Worm (Caenorhabditis elegans) whole organism, midembryonic: Measurements from ENCODE around the gene srw-89.

ENCODE experiments used
- T22C8.4 ChIP-seq: fragments of 200-800 bp; sonication (Bioruptor generic); IDR thresholded peaks from 2 replicates; pipeline ENCODE4 v1.3.6; 2022; ENCODE audit warnings: missing genetic modification characterization, missing compliant biosample characterization
- cog-1 ChIP-seq: sonication (generic microtip); optimal IDR thresholded peaks from 2 replicates; lab custom pipeline; 2016; ENCODE audit warnings: missing genetic modification characterization, missing compliant biosample characterization
- flt-1 ChIP-seq: fragments of 200-800 bp; sonication (Bioruptor generic); IDR thresholded peaks from 2 replicates; pipeline ENCODE4 v1.3.6; 2022; ENCODE audit warnings: missing genetic modification characterization, missing compliant biosample characterization
- klf-2 ChIP-seq: fragments of 200-800 bp; sonication (Bioruptor generic); conservative IDR thresholded peaks from 2 replicates; pipeline ENCODE4 v1.3.6; 2022; ENCODE audit warnings: missing genetic modification reagents, missing genetic modification characterization, missing compliant biosample characterization
- med-1 ChIP-seq: sonication (generic microtip); optimal IDR thresholded peaks from 2 replicates; lab custom pipeline; 2017; ENCODE audit warnings: missing genetic modification characterization, mild to moderate bottlenecking, missing compliant biosample characterization, antibody characterized with exemption, missing genetic modification reagents; ENCODE audit not compliant: insufficient read depth
- ref-1 ChIP-seq: fragments of 200-800 bp; sonication (Bioruptor generic); conservative IDR thresholded peaks from 2 replicates; pipeline ENCODE4 v1.3.6; 2022; ENCODE audit warnings: missing genetic modification reagents, missing genetic modification characterization, missing compliant biosample characterization
- tab-1 ChIP-seq: fragments of 200-800 bp; sonication (Bioruptor generic); IDR thresholded peaks from 2 replicates; pipeline ENCODE4 v1.3.6; 2022; ENCODE audit warnings: missing genetic modification characterization, missing compliant biosample characterization
- ztf-23 ChIP-seq: fragments of 200-800 bp; sonication (Bioruptor generic); IDR thresholded peaks from 2 replicates; pipeline ENCODE4 v1.3.6; 2022; ENCODE audit warnings: missing genetic modification reagents, missing genetic modification characterization, missing compliant biosample characterization
- ztf-29 ChIP-seq: fragments of 200-800 bp; sonication (Bioruptor generic); IDR thresholded peaks from 2 replicates; pipeline ENCODE4 v1.3.6; 2022; ENCODE audit warnings: missing genetic modification reagents, missing genetic modification characterization, missing compliant biosample characterization

Gene srw-89

ce11 chrV:4047541-4047940 is 30.7 kb downstream of the srw-89 start, which contains the start of gene srh-169:
Gene srh-169, plus strand, starts transcription at chrV:4047841.
- no peak for TF ChIP-seq ztf-23
- TF ChIP-seq cog-1 (tag; lab: Kevin White, UChicago), result no peak
- no peak for TF ChIP-seq ref-1 (GFP tag; lab: Robert Waterston, UW)
- TF ChIP-seq ztf-29 (GFP tag; lab: Robert Waterston, UW), result no peak
- no peak for TF ChIP-seq klf-2 (GFP tag; lab: Robert Waterston, UW)

DNA sequence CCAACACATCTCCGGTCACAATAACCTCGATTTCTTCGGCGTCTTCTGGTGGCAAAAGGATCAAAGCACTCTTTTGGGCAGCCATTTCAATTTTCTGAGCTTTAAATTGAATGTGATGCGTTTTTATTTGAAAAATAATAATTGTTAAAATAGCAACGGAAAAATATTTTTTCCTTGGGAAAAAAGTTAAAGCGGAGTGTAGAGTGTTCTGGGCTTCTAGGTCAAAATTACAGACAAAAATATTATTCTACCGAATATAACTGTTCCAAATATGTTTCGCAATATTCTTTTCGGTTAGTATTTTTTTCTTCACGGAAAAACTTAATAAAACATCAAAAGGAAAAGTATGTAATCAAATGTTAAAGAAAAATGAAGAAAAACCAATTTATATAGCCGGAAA is 38.1 kb downstream of the srw-89 start, which contains the start of gene djr-1.2:
Gene djr-1.2 (minus strand): TSS at position 101 of the 400 bp plus-strand sequence.
- no peak for TF ChIP-seq T22C8.4 (GFP tag; lab: Robert Waterston, UW)
- TF ChIP-seq tab-1 (GFP tag; lab: Robert Waterston, UW), result no peak
- no peak for TF ChIP-seq ztf-23
- no peak for TF ChIP-seq med-1 (GFP tag; lab: Kevin White, UChicago)

- TF ChIP-seq med-1 (GFP tag; lab: Kevin White, UChicago) (no peak), T22C8.4 (GFP tag; lab: Robert Waterston, UW) (no peak), ztf-23 (no peak), ztf-29 (GFP tag; lab: Robert Waterston, UW) (no peak), tab-1 (GFP tag; lab: Robert Waterston, UW) (no peak), ref-1 (GFP tag; lab: Robert Waterston, UW) (no peak), cog-1 (tag; lab: Kevin White, UChicago) (no peak), klf-2 (GFP tag; lab: Robert Waterston, UW) (no peak), flt-1 (GFP tag; lab: Robert Waterston, UW) (no peak)
These were observed 39.3 kb downstream of the srw-89 start for ce11 chrV:4056203-4056602.

DNA sequence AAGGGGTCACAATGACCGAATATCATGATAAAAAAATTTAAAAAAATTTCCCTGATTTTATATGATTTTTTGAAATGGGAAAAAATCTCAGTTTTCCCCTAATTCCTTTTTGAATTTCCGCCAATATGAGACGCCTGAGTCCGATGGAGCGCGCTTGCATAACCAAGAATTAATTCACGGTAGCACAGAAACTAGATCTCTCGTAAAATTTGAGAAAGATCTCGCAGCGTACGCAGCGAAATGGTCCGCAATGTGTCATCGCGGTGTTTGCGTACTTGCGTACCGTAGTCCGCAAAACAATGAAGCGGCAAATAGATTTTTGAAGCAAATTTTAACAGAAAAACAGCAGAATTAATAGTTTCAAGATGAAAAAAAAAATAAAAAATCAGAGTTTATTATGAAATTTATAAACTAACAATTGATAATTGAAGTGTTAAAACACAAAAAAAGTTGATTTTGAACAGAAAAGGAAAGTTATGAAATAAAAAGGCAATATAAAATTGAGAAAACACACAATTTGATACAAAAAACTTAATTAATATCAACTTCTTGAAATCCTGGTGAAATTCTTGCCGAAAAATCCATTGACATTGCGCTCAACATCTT is 46.8 kb downstream of the srw-89 start:
- 0 out of 2 replicates have a peak, but pooled peaks have one; percentile 38 for TF ChIP-seq flt-1 (GFP tag; lab: Robert Waterston, UW)
